Worm (Caenorhabditis elegans): Measurements from ENCODE around the gene C01G10.17.

C01G10.17 gene

ce11 chrV:15136772-15137171 is 46.2 kb downstream of the C01G10.17 start, which contains the start of gene aipl-1 (continued):
- TF ChIP-seq ceh-32 (tag; optimal IDR thresholded peaks at IDR 0.05; ENCODE audit: poor library complexity) (no peak), lin-38 (GFP tag; IDR thresholded peaks at IDR 0.05) (peak; percentile 95), snpc-4 (tag; optimal IDR thresholded peaks at IDR 0.05) (no peak), lin-15B (tag; optimal IDR thresholded peaks at IDR 0.05) (peak; percentile 46), ceh-20 (GFP tag; IDR thresholded peaks at IDR 0.05) (no peak), madf-9 (GFP tag; conservative IDR thresholded peaks at IDR 0.05) (0 out of 2 replicates have a peak, but pooled peaks have one; percentile 11), nhr-76 (tag; optimal IDR thresholded peaks at IDR 0.05) (no peak), T20F7.1 (GFP tag; optimal IDR thresholded peaks at IDR 0.05) (peak; percentile 30), rbr-2 (tag; optimal IDR thresholded peaks at IDR 0.05) (peak; percentile 41), nhr-41 (GFP tag; IDR thresholded peaks at IDR 0.05) (no peak), snpc-1.2 (GFP tag; IDR thresholded peaks at IDR 0.05) (no peak), attf-4 (tag; optimal IDR thresholded peaks at IDR 0.05) (no peak), hlh-30 (tag; optimal IDR thresholded peaks at IDR 0.05; ENCODE audit: insufficient read depth) (peak; percentile 63), dpl-1 (GFP tag; optimal IDR thresholded peaks at IDR 0.05) (peak; percentile 85), nhr-11 (tag; optimal IDR thresholded peaks at IDR 0.05) (peak; percentile 52), mdl-1 (tag; optimal IDR thresholded peaks at IDR 0.05) (peak in 1 of 2 experiments; percentile 21), ZK546.5 (tag; optimal IDR thresholded peaks at IDR 0.05) (no peak), ZK337.2 (GFP tag; IDR thresholded peaks at IDR 0.05) (peak; percentile 47; the same call in 1 of the 2 replicates), pha-4 (GFP tag; IDR thresholded peaks at IDR 0.05) (no peak), pha-4 (tag; optimal IDR thresholded peaks at IDR 0.05) (peak; percentile 47), php-3 (GFP tag; IDR thresholded peaks at IDR 0.05) (no peak), lin-29 (GFP tag; IDR thresholded peaks at IDR 0.05) (no peak)

- TF ChIP-seq lin-38 (GFP tag; IDR thresholded peaks at IDR 0.05) (no peak), daf-12 (tag; optimal IDR thresholded peaks at IDR 0.05) (no peak), Y75B8A.6 (GFP tag; IDR thresholded peaks at IDR 0.05) (no peak), dve-1 (tag; optimal IDR thresholded peaks at IDR 0.05; ENCODE audit: insufficient read depth) (peak; percentile 12), daf-16 (GFP tag; optimal IDR thresholded peaks at IDR 0.05) (no peak), daf-16 (tag; optimal IDR thresholded peaks at IDR 0.05) (peak; percentile 55), zag-1 (tag; optimal IDR thresholded peaks at IDR 0.05) (no peak), F37D6.2 (tag; optimal IDR thresholded peaks at IDR 0.05) (no peak), unc-39 (tag; optimal IDR thresholded peaks at IDR 0.05) (no peak), dmd-6 (GFP tag; IDR thresholded peaks at IDR 0.05) (no peak), nhr-77 (tag; optimal IDR thresholded peaks at IDR 0.05) (peak; percentile 55), zfp-3 (GFP tag; conservative IDR thresholded peaks at IDR 0.05) (no peak), nhr-28 (tag; optimal IDR thresholded peaks at IDR 0.05) (peak; percentile 34), pqm-1 (tag; optimal IDR thresholded peaks at IDR 0.05) (peak; percentile 14)
Measured at ce11 chrV:15139811-15140210, 49.3 kb downstream of the C01G10.17 start.

- TF ChIP-seq D1046.2 (GFP tag; IDR thresholded peaks at IDR 0.05): no peak
- no peak for TF ChIP-seq cey-2 (tag; optimal IDR thresholded peaks at IDR 0.05; ENCODE audit: borderline replicate concordance, insufficient read depth)
- TF ChIP-seq nhr-42 (GFP tag; IDR thresholded peaks at IDR 0.05): no peak
- no peak for TF ChIP-seq mdl-1 (tag; optimal IDR thresholded peaks at IDR 0.05)
- no peak for TF ChIP-seq tag-97 (GFP tag; IDR thresholded peaks at IDR 0.05)
- TF ChIP-seq gei-8 (GFP tag; optimal IDR thresholded peaks at IDR 0.05): no peak
- no peak for TF ChIP-seq F26F4.8 (GFP tag; conservative IDR thresholded peaks at IDR 0.05)
- TF ChIP-seq arid-1 (GFP tag; conservative IDR thresholded peaks at IDR 0.05): no peak
- no peak for TF ChIP-seq daf-19 (GFP tag; conservative IDR thresholded peaks at IDR 0.05)
- no peak for TF ChIP-seq egl-27 (tag; optimal IDR thresholded peaks at IDR 0.05)
- TF ChIP-seq zfp-3 (GFP tag; conservative IDR thresholded peaks at IDR 0.05): no peak
- TF ChIP-seq lin-15B (tag; optimal IDR thresholded peaks at IDR 0.05): no peak
- no peak for TF ChIP-seq Y48G9A.11 (GFP tag; IDR thresholded peaks at IDR 0.05)
- no peak for TF ChIP-seq ceh-28 (tag; optimal IDR thresholded peaks at IDR 0.05)
- TF ChIP-seq hlh-30 (tag; optimal IDR thresholded peaks at IDR 0.05; ENCODE audit: insufficient read depth): no peak
- TF ChIP-seq saeg-2 (GFP tag; IDR thresholded peaks at IDR 0.05): no peak
- TF ChIP-seq nhr-28 (tag; optimal IDR thresholded peaks at IDR 0.05): no peak
Measured at ce11 chrV:15140247-15140646, 49.7 kb downstream of the C01G10.17 start, which contains the start of gene K08F9.3. TSS of gene K08F9.3 (plus strand) at chrV:15140547.
